Worm (Caenorhabditis elegans) whole organism, L4 larva: ENCODE data around the gene hpo-18.

ENCODE experiments used
- D1046.2 ChIP-seq: fragments of 200-800 bp; sonication (Bioruptor generic); IDR thresholded peaks from 2 replicates; pipeline ENCODE4 v1.3.6; 2022; ENCODE audit warnings: missing genetic modification characterization, missing compliant biosample characterization
- F26F4.8 ChIP-seq: fragments of 200-800 bp; sonication (Bioruptor generic); conservative IDR thresholded peaks from 2 replicates; pipeline ENCODE4 v1.3.6; 2022; ENCODE audit warnings: missing genetic modification characterization, missing compliant biosample characterization
- R02D3.7 ChIP-seq: fragments of 150-350 bp; sonication (generic microtip); optimal IDR thresholded peaks from 3 replicates; lab custom pipeline; 2014; ENCODE audit warnings: missing biosample characterization, missing genetic modification characterization
- Y105C5A.15 ChIP-seq: fragments of 200-800 bp; sonication (Bioruptor generic); IDR thresholded peaks from 2 replicates; pipeline ENCODE4 v1.3.6; 2022; ENCODE audit warnings: missing genetic modification characterization, missing compliant biosample characterization
- Y75B8A.6 ChIP-seq: fragments of 200-800 bp; sonication (Bioruptor generic); IDR thresholded peaks from 2 replicates; pipeline ENCODE4 v1.3.6; 2022; ENCODE audit warnings: missing genetic modification reagents, missing genetic modification characterization, missing compliant biosample characterization
- aha-1 ChIP-seq: fragments of 150-350 bp; peaks from one replicate; lab custom pipeline; 2014; ENCODE audit warnings: missing biosample characterization, missing genetic modification characterization
- ceh-20 ChIP-seq: fragments of 200-800 bp; sonication (Bioruptor generic); IDR thresholded peaks from 2 replicates; pipeline ENCODE4 v1.3.6; 2022; ENCODE audit warnings: missing genetic modification reagents, missing genetic modification characterization, missing compliant biosample characterization
- ceh-32 ChIP-seq: sonication (generic microtip); optimal IDR thresholded peaks from 2 replicates; lab custom pipeline; 2016; ENCODE audit warnings: mild to moderate bottlenecking, missing genetic modification characterization, missing compliant biosample characterization; ENCODE audit not compliant: poor library complexity
- ceh-62 ChIP-seq: sonication (generic microtip); optimal IDR thresholded peaks from 2 replicates; lab custom pipeline; 2017; ENCODE audit warnings: missing biosample characterization, missing genetic modification characterization
- ceh-82 ChIP-seq: sonication (generic microtip); optimal IDR thresholded peaks from 2 replicates; lab custom pipeline; 2017; ENCODE audit warnings: missing biosample characterization, missing genetic modification characterization
- ctbp-1 ChIP-seq: fragments of 200-800 bp; sonication (Bioruptor generic); IDR thresholded peaks from 2 replicates; pipeline ENCODE4 v1.3.6; 2022; ENCODE audit warnings: missing genetic modification reagents, missing genetic modification characterization, missing compliant biosample characterization
- daf-12 ChIP-seq: fragments of 150-350 bp; optimal IDR thresholded peaks from 2 replicates; lab custom pipeline; 2014; ENCODE audit warnings: missing biosample characterization, missing genetic modification reagents, missing genetic modification characterization
- daf-16 ChIP-seq, 3 experiments: sonication (generic microtip); optimal IDR thresholded peaks; 2 replicates each; lab custom pipeline; 2016 to 2017; ENCODE audit warnings: missing genetic modification characterization in 3 of 3, missing genetic modification reagents in 3 of 3, mild to moderate bottlenecking in 2 of 3, missing compliant biosample characterization in 2 of 3, missing biosample characterization in 1 of 3, moderate library complexity in 1 of 3
- duxl-1 ChIP-seq: sonication (generic microtip); optimal IDR thresholded peaks from 2 replicates; lab custom pipeline; 2016; ENCODE audit warnings: mild to moderate bottlenecking, missing genetic modification characterization, moderate library complexity, missing compliant biosample characterization; ENCODE audit not compliant: poor library complexity
- fos-1 ChIP-seq: fragments of 150-350 bp; optimal IDR thresholded peaks from 2 replicates; lab custom pipeline; 2014; ENCODE audit warnings: missing biosample characterization, missing genetic modification characterization
- gei-8 ChIP-seq: fragments of 200-800 bp; sonication (Bioruptor generic); optimal IDR thresholded peaks from 2 replicates; lab custom pipeline; 2018; ENCODE audit warnings: mild to moderate bottlenecking, missing genetic modification characterization, missing compliant biosample characterization
- hif-1 ChIP-seq, 2 experiments: sonication (generic microtip); optimal IDR thresholded peaks; 2 replicates each; lab custom pipeline; 2016 to 2017; ENCODE audit warnings: missing compliant biosample characterization in 2 of 2, missing genetic modification characterization in 2 of 2, missing genetic modification reagents in 2 of 2, missing genotype in 2 of 2, mild to moderate bottlenecking in 1 of 2
- hlh-30 ChIP-seq: sonication (generic microtip); optimal IDR thresholded peaks from 2 replicates; lab custom pipeline; 2017; ENCODE audit warnings: antibody characterized with exemption, mild to moderate bottlenecking, missing genetic modification characterization, missing compliant biosample characterization; ENCODE audit not compliant: insufficient read depth
- lim-7 ChIP-seq: fragments of 200-800 bp; sonication (Bioruptor generic); IDR thresholded peaks from 2 replicates; pipeline ENCODE4 v1.3.6; 2022; ENCODE audit warnings: missing genetic modification characterization, missing compliant biosample characterization
- lin-13 ChIP-seq: fragments of 150-350 bp; optimal IDR thresholded peaks from 2 replicates; lab custom pipeline; 2014; ENCODE audit warnings: missing biosample characterization, missing genetic modification reagents, missing genetic modification characterization
- lir-3 ChIP-seq: sonication (generic microtip); optimal IDR thresholded peaks from 2 replicates; lab custom pipeline; 2016; ENCODE audit warnings: mild to moderate bottlenecking, missing genetic modification characterization, missing compliant biosample characterization
- lsy-2 ChIP-seq, 2 experiments: fragments of 150-350 bp in 1 of 2; sonication (generic microtip) in 1 of 2; optimal IDR thresholded peaks; 2 replicates each; lab custom pipeline; 2014 to 2017; ENCODE audit warnings: missing biosample characterization in 2 of 2, missing genetic modification characterization in 2 of 2
- mxl-2 ChIP-seq: fragments of 200-800 bp; sonication (Bioruptor generic); conservative IDR thresholded peaks from 2 replicates; pipeline ENCODE4 v1.3.6; 2022; ENCODE audit warnings: missing genetic modification reagents, missing genetic modification characterization, missing compliant biosample characterization
- mxl-3 ChIP-seq: fragments of 200-800 bp; sonication (Bioruptor generic); optimal IDR thresholded peaks from 2 replicates; lab custom pipeline; 2018; ENCODE audit warnings: mild to moderate bottlenecking, missing genetic modification characterization, missing compliant biosample characterization
- nhr-10 ChIP-seq: fragments of 150-350 bp; optimal IDR thresholded peaks from 2 replicates; lab custom pipeline; 2014; ENCODE audit warnings: missing biosample characterization, missing genetic modification characterization
- nhr-102 ChIP-seq: sonication (generic microtip); optimal IDR thresholded peaks from 2 replicates; lab custom pipeline; 2016; ENCODE audit warnings: mild to moderate bottlenecking, missing genetic modification characterization, moderate library complexity, missing compliant biosample characterization
- nhr-28 ChIP-seq: fragments of 150-350 bp; optimal IDR thresholded peaks from 2 replicates; lab custom pipeline; 2014; ENCODE audit warnings: missing biosample characterization, missing genetic modification characterization
- nhr-76 ChIP-seq: fragments of 150-350 bp; optimal IDR thresholded peaks from 2 replicates; lab custom pipeline; 2014; ENCODE audit warnings: missing biosample characterization, missing genetic modification characterization
- php-3 ChIP-seq: fragments of 200-800 bp; sonication (Bioruptor generic); IDR thresholded peaks from 2 replicates; pipeline ENCODE4 v1.3.6; 2022; ENCODE audit warnings: missing genetic modification reagents, missing genetic modification characterization, missing compliant biosample characterization
- rbr-2 ChIP-seq: sonication (generic microtip); optimal IDR thresholded peaks from 2 replicates; lab custom pipeline; 2016; ENCODE audit warnings: missing genotype, missing genetic modification characterization, missing compliant biosample characterization
- saeg-2 ChIP-seq: fragments of 200-800 bp; sonication (Bioruptor generic); IDR thresholded peaks from 2 replicates; pipeline ENCODE4 v1.3.6; 2022; ENCODE audit warnings: missing genetic modification reagents, missing genetic modification characterization, missing compliant biosample characterization
- set-16 ChIP-seq: fragments of 200-800 bp; sonication (Bioruptor generic); IDR thresholded peaks from 2 replicates; pipeline ENCODE4 v1.3.6; 2022; ENCODE audit warnings: missing genetic modification reagents, missing genetic modification characterization, missing compliant biosample characterization
- snpc-1.2 ChIP-seq: fragments of 200-800 bp; sonication (Bioruptor generic); IDR thresholded peaks from 2 replicates; pipeline ENCODE4 v1.3.6; 2022; ENCODE audit warnings: missing genetic modification reagents, missing genetic modification characterization, missing compliant biosample characterization
- snpc-4 ChIP-seq: fragments of 150-350 bp; optimal IDR thresholded peaks from 2 replicates; lab custom pipeline; 2014; ENCODE audit warnings: missing biosample characterization, missing genetic modification characterization
- spr-3 ChIP-seq: fragments of 200-800 bp; sonication (Bioruptor generic); optimal IDR thresholded peaks from 2 replicates; lab custom pipeline; 2018; ENCODE audit warnings: mild to moderate bottlenecking, missing genetic modification characterization, missing compliant biosample characterization
- tag-97 ChIP-seq: fragments of 200-800 bp; sonication (Bioruptor generic); IDR thresholded peaks from 2 replicates; pipeline ENCODE4 v1.3.6; 2022; ENCODE audit warnings: missing genetic modification characterization, missing compliant biosample characterization
- unc-62 ChIP-seq, 3 experiments: fragments of 150-350 bp in 1 of 3; sonication (generic microtip); optimal IDR thresholded peaks in 2 of 3; peaks in 1 of 3; 1 replicate in 1 of 3; 2 replicates in 2 of 3; lab custom pipeline; 2014 to 2017; ENCODE audit warnings: missing biosample characterization in 3 of 3, missing genetic modification characterization in 3 of 3, missing genetic modification reagents in 3 of 3, missing genotype in 1 of 3
- zfp-2 ChIP-seq: sonication (generic microtip); optimal IDR thresholded peaks from 2 replicates; lab custom pipeline; 2016; ENCODE audit warnings: mild to moderate bottlenecking, missing genetic modification characterization, missing compliant biosample characterization
- ztf-11 ChIP-seq: fragments of 150-350 bp; optimal IDR thresholded peaks from 2 replicates; lab custom pipeline; 2014; ENCODE audit warnings: missing biosample characterization, missing genetic modification characterization

hpo-18 gene

ce11 chrV:4304240-4304639 is 42.0 kb downstream of the hpo-18 start:
- TF ChIP-seq ctbp-1 (GFP tag; lab: Robert Waterston, UW) = no peak
- no peak for TF ChIP-seq mxl-3 (GFP tag; lab: Kevin White, UChicago)
- no peak for TF ChIP-seq fos-1 (tag; lab: Kevin White, UChicago)
- TF ChIP-seq aha-1 (tag; lab: Kevin White, UChicago) = peak; percentile 92
- no peak for TF ChIP-seq php-3 (GFP tag; lab: Robert Waterston, UW)
- no peak for TF ChIP-seq D1046.2 (GFP tag; lab: Robert Waterston, UW)
- no peak for TF ChIP-seq Y75B8A.6
- no peak for TF ChIP-seq lin-13 (GFP tag; lab: Kevin White, UChicago)

- TF ChIP-seq aha-1 (tag; lab: Kevin White, UChicago) (peak; percentile 90), nhr-10 (tag; lab: Kevin White, UChicago) (no peak), F26F4.8 (GFP tag; lab: Robert Waterston, UW) (no peak), lim-7 (GFP tag; lab: Robert Waterston, UW) (0 out of 2 replicates have a peak, but pooled peaks have one; percentile 43)
Measured at ce11 chrV:4303793-4304192, 42.4 kb downstream of the hpo-18 start.

- TF ChIP-seq unc-62 (GFP tag; optimal IDR thresholded peaks at IDR 0.05 in 1 of 2; lab: Kevin White, UChicago) (peak in 1 of 2 experiments; percentile 97), unc-62 (tag; optimal IDR thresholded peaks at IDR 0.05; lab: Kevin White, UChicago) (no peak), Y105C5A.15 (GFP tag; lab: Robert Waterston, UW) (no peak)
Measured at ce11 chrV:4302842-4303241, 43.4 kb downstream of the hpo-18 start.

ce11 chrV:4299741-4300140 is 46.5 kb downstream of the hpo-18 start, which contains the start of gene ZC132.3:
TSS of gene ZC132.3 (minus strand) at chrV:4299841.
- no peak for TF ChIP-seq lsy-2 (tag; optimal IDR thresholded peaks at IDR 0.05; lab: Kevin White, UChicago)
- TF ChIP-seq Y75B8A.6 = no peak
- TF ChIP-seq ceh-62 (tag; lab: Kevin White, UChicago) = no peak
- no peak for TF ChIP-seq daf-16 (GFP tag; optimal IDR thresholded peaks at IDR 0.05; lab: Kevin White, UChicago)
- no peak for TF ChIP-seq daf-16 (tag; optimal IDR thresholded peaks at IDR 0.05; lab: Kevin White, UChicago)
- no peak for TF ChIP-seq nhr-76 (tag; lab: Kevin White, UChicago)
- no peak for TF ChIP-seq lir-3
- TF ChIP-seq set-16 (GFP tag; lab: Robert Waterston, UW) = no peak
- no peak for TF ChIP-seq ceh-82
- TF ChIP-seq R02D3.7 (tag; lab: Kevin White, UChicago) = no peak
- TF ChIP-seq zfp-2 (tag; lab: Kevin White, UChicago) = no peak
- TF ChIP-seq hlh-30 (tag; lab: Kevin White, UChicago) = no peak
- no peak for TF ChIP-seq duxl-1
- TF ChIP-seq mxl-2 (GFP tag; lab: Robert Waterston, UW) = no peak
- no peak for TF ChIP-seq hif-1 (tag; optimal IDR thresholded peaks at IDR 0.05; lab: Kevin White, UChicago)
- TF ChIP-seq, all 104 proteins: peak for 0

- TF ChIP-seq snpc-4 = no peak
- TF ChIP-seq nhr-28 (tag; lab: Kevin White, UChicago) = no peak
- TF ChIP-seq hlh-30 (tag; lab: Kevin White, UChicago) = no peak
- no peak for TF ChIP-seq rbr-2 (tag; lab: Kevin White, UChicago)
- no peak for TF ChIP-seq Y75B8A.6
- TF ChIP-seq ceh-32 (tag; lab: Kevin White, UChicago) = no peak
- TF ChIP-seq snpc-1.2 = no peak
- TF ChIP-seq spr-3 (GFP tag; lab: Kevin White, UChicago) = no peak
- no peak for TF ChIP-seq tag-97
- no peak for TF ChIP-seq ceh-20 (GFP tag; lab: Robert Waterston, UW)
- no peak for TF ChIP-seq ztf-11
- no peak for TF ChIP-seq saeg-2 (GFP tag; lab: Robert Waterston, UW)
- TF ChIP-seq daf-12 (tag; lab: Kevin White, UChicago) = no peak
- TF ChIP-seq mxl-2 (GFP tag; lab: Robert Waterston, UW) = no peak
- TF ChIP-seq gei-8 (GFP tag; lab: Kevin White, UChicago) = no peak
- TF ChIP-seq nhr-102 (tag; lab: Kevin White, UChicago) = no peak
Measured at ce11 chrV:4298579-4298978, 47.6 kb downstream of the hpo-18 start, which contains the start of gene ZC132.11. TSS of gene ZC132.11 (minus strand) at chrV:4298679.
